Worm (Caenorhabditis elegans) whole organism, young adult: ENCODE data around the gene Y17G7B.12.

Experiments
- B0336.3 ChIP-seq: fragments of 200-800 bp; sonication (Bioruptor generic); IDR thresholded peaks from 2 replicates; pipeline ENCODE4 v1.3.6; 2022; ENCODE audit warnings: missing genetic modification characterization, missing compliant biosample characterization
- C06A6.2 ChIP-seq: fragments of 200-800 bp; sonication (Bioruptor generic); conservative IDR thresholded peaks from 2 replicates; pipeline ENCODE4 v1.3.6; 2022; ENCODE audit warnings: missing genetic modification characterization, missing compliant biosample characterization
- D2030.7 ChIP-seq: fragments of 200-800 bp; sonication (Bioruptor generic); IDR thresholded peaks from 2 replicates; pipeline ENCODE4 v1.3.6; 2022; ENCODE audit warnings: missing genetic modification reagents, missing genetic modification characterization, missing compliant biosample characterization
- F10E7.11 ChIP-seq: sonication (generic microtip); optimal IDR thresholded peaks from 2 replicates; lab custom pipeline; 2017; ENCODE audit warnings: mild to moderate bottlenecking, missing genetic modification characterization, moderate library complexity, missing compliant biosample characterization
- F37B4.10 ChIP-seq: fragments of 200-800 bp; sonication (Bioruptor generic); IDR thresholded peaks from 2 replicates; pipeline ENCODE4 v1.3.6; 2022; ENCODE audit warnings: missing genetic modification characterization, missing compliant biosample characterization
- F49E8.2 ChIP-seq: sonication (generic microtip); optimal IDR thresholded peaks from 3 replicates; lab custom pipeline; 2017; ENCODE audit warnings: missing genetic modification characterization, mild to moderate bottlenecking, missing compliant biosample characterization, antibody characterized with exemption, moderate library complexity; ENCODE audit not compliant: insufficient read depth
- Y53G8AR.9 ChIP-seq: fragments of 200-800 bp; sonication (Bioruptor generic); conservative IDR thresholded peaks from 2 replicates; pipeline ENCODE4 v1.3.6; 2022; ENCODE audit warnings: missing genetic modification reagents, missing genetic modification characterization, missing compliant biosample characterization
- Y56A3A.18 ChIP-seq: fragments of 200-800 bp; sonication (Bioruptor generic); IDR thresholded peaks from 2 replicates; pipeline ENCODE4 v1.3.6; 2022; ENCODE audit warnings: missing genetic modification reagents, missing genetic modification characterization, missing compliant biosample characterization
- Y79H2A.3 ChIP-seq: fragments of 200-800 bp; sonication (Bioruptor generic); conservative IDR thresholded peaks from 2 replicates; pipeline ENCODE4 v1.3.6; 2022; ENCODE audit warnings: missing genetic modification reagents, missing genetic modification characterization, missing compliant biosample characterization
- ZK185.1 ChIP-seq: sonication (generic microtip); optimal IDR thresholded peaks from 2 replicates; lab custom pipeline; 2016; ENCODE audit warnings: mild to moderate bottlenecking, missing genetic modification characterization, missing compliant biosample characterization; ENCODE audit not compliant: poor library complexity, severe bottlenecking
- ama-1 ChIP-seq, 3 experiments: fragments of 150-350 bp in 1 of 3; sonication (generic microtip) in 2 of 3; optimal IDR thresholded peaks; 2 replicates each; lab custom pipeline; 2014 to 2018; ENCODE audit warnings: missing biosample characterization in 2 of 3, missing genetic modification characterization in 2 of 3, missing genetic modification reagents in 2 of 3
- athp-1 ChIP-seq: sonication (generic microtip); optimal IDR thresholded peaks from 2 replicates; lab custom pipeline; 2017; ENCODE audit warnings: mild to moderate bottlenecking, missing genetic modification characterization, missing compliant biosample characterization
- attf-3 ChIP-seq: fragments of 200-800 bp; sonication (Bioruptor generic); conservative IDR thresholded peaks from 2 replicates; pipeline ENCODE4 v1.3.6; 2022; ENCODE audit warnings: missing genetic modification reagents, missing genetic modification characterization, missing compliant biosample characterization
- attf-6 ChIP-seq: fragments of 200-800 bp; sonication (Bioruptor generic); IDR thresholded peaks from 2 replicates; pipeline ENCODE4 v1.3.6; 2022; ENCODE audit warnings: missing genetic modification reagents, missing genetic modification characterization, missing compliant biosample characterization
- bed-1 ChIP-seq: fragments of 200-800 bp; sonication (Bioruptor generic); IDR thresholded peaks from 2 replicates; pipeline ENCODE4 v1.3.6; 2022; ENCODE audit warnings: missing genetic modification reagents, missing genetic modification characterization, missing compliant biosample characterization
- bed-2 ChIP-seq: fragments of 200-800 bp; sonication (Bioruptor generic); IDR thresholded peaks from 2 replicates; pipeline ENCODE4 v1.3.6; 2022; ENCODE audit warnings: missing genetic modification reagents, missing genetic modification characterization, missing compliant biosample characterization
- cebp-1 ChIP-seq, 2 experiments: fragments of 200-800 bp in 1 of 2; sonication (Bioruptor generic) in 1 of 2; sonication (generic microtip) in 1 of 2; IDR thresholded peaks in 1 of 2; optimal IDR thresholded peaks in 1 of 2; 2 replicates each; pipeline versions ENCODE4 v1.3.6 to Lab custom; 2017 to 2022; ENCODE audit warnings: missing compliant biosample characterization in 2 of 2, missing genetic modification characterization in 2 of 2, mild to moderate bottlenecking in 1 of 2, missing genetic modification reagents in 1 of 2, moderate library complexity in 1 of 2
- ceh-100 ChIP-seq: fragments of 200-800 bp; sonication (Bioruptor generic); IDR thresholded peaks from 2 replicates; pipeline ENCODE4 v1.3.6; 2022; ENCODE audit warnings: missing genetic modification reagents, missing genetic modification characterization, missing compliant biosample characterization
- ceh-40 ChIP-seq: fragments of 200-800 bp; sonication (Bioruptor generic); IDR thresholded peaks from 2 replicates; pipeline ENCODE4 v1.3.6; 2022; ENCODE audit warnings: missing genetic modification characterization, missing compliant biosample characterization
- chd-7 ChIP-seq: sonication (generic microtip); optimal IDR thresholded peaks from 2 replicates; lab custom pipeline; 2016; ENCODE audit warnings: mild to moderate bottlenecking, missing genetic modification characterization, moderate library complexity, missing compliant biosample characterization
- ekl-4 ChIP-seq: fragments of 200-800 bp; sonication (Bioruptor generic); IDR thresholded peaks from 2 replicates; pipeline ENCODE4 v1.3.6; 2022; ENCODE audit warnings: missing genetic modification reagents, missing genetic modification characterization, missing compliant biosample characterization
- ets-4 ChIP-seq: fragments of 200-800 bp; sonication (Bioruptor generic); optimal IDR thresholded peaks from 2 replicates; lab custom pipeline; 2018; ENCODE audit warnings: mild to moderate bottlenecking, missing genetic modification characterization, missing compliant biosample characterization
- hlh-12 ChIP-seq: sonication (generic microtip); optimal IDR thresholded peaks from 2 replicates; lab custom pipeline; 2016; ENCODE audit warnings: missing genetic modification characterization, missing compliant biosample characterization
- hsf-1 ChIP-seq: fragments of 200-800 bp; sonication (Bioruptor generic); IDR thresholded peaks from 2 replicates; pipeline ENCODE4 v1.3.6; 2022; ENCODE audit warnings: missing genetic modification reagents, missing genetic modification characterization, missing compliant biosample characterization
- let-526 ChIP-seq: fragments of 200-800 bp; sonication (Bioruptor generic); IDR thresholded peaks from 2 replicates; pipeline ENCODE4 v1.3.6; 2022; ENCODE audit warnings: missing genetic modification reagents, missing genetic modification characterization, missing compliant biosample characterization
- let-607 ChIP-seq, 2 experiments: fragments of 200-800 bp in 1 of 2; sonication (Bioruptor generic) in 1 of 2; sonication (generic microtip) in 1 of 2; optimal IDR thresholded peaks; 2 replicates each; lab custom pipeline; 2016 to 2018; ENCODE audit warnings: mild to moderate bottlenecking in 2 of 2, missing compliant biosample characterization in 2 of 2, missing genetic modification characterization in 2 of 2, moderate library complexity in 2 of 2, missing genotype in 1 of 2
- lin-35 ChIP-seq, 3 experiments: fragments of 150-350 bp in 2 of 3; sonication (generic microtip) in 1 of 3; optimal IDR thresholded peaks; 2 replicates each; lab custom pipeline; 2014 to 2018; ENCODE audit warnings: missing biosample characterization in 3 of 3, missing genetic modification characterization in 3 of 3, missing genetic modification reagents in 3 of 3
- lsl-1 ChIP-seq: fragments of 200-800 bp; sonication (Bioruptor generic); optimal IDR thresholded peaks from 2 replicates; lab custom pipeline; 2018; ENCODE audit warnings: mild to moderate bottlenecking, missing genetic modification characterization, moderate library complexity, missing compliant biosample characterization
- lsy-27 ChIP-seq: sonication (generic microtip); optimal IDR thresholded peaks from 2 replicates; lab custom pipeline; 2017; ENCODE audit warnings: missing genetic modification characterization, mild to moderate bottlenecking, missing compliant biosample characterization, antibody characterized with exemption, missing genotype, borderline replicate concordance; ENCODE audit not compliant: insufficient read depth
- madf-8 ChIP-seq: fragments of 200-800 bp; sonication (Bioruptor generic); conservative IDR thresholded peaks from 2 replicates; pipeline ENCODE4 v1.3.6; 2022; ENCODE audit warnings: missing genetic modification reagents, missing genetic modification characterization, missing compliant biosample characterization
- nfya-2 ChIP-seq: fragments of 200-800 bp; sonication (Bioruptor generic); IDR thresholded peaks from 2 replicates; pipeline ENCODE4 v1.3.6; 2022; ENCODE audit warnings: missing genetic modification reagents, missing genetic modification characterization, missing compliant biosample characterization
- nhr-120 ChIP-seq: fragments of 200-800 bp; sonication (Bioruptor generic); IDR thresholded peaks from 2 replicates; pipeline ENCODE4 v1.3.6; 2022; ENCODE audit warnings: missing genetic modification characterization, missing compliant biosample characterization
- nhr-27 ChIP-seq: fragments of 200-800 bp; sonication (Bioruptor generic); optimal IDR thresholded peaks from 2 replicates; lab custom pipeline; 2018; ENCODE audit warnings: mild to moderate bottlenecking, missing genetic modification characterization, moderate library complexity, missing compliant biosample characterization
- pbrm-1 ChIP-seq: fragments of 200-800 bp; sonication (Bioruptor generic); IDR thresholded peaks from 2 replicates; pipeline ENCODE4 v1.3.6; 2022; ENCODE audit warnings: missing genetic modification reagents, missing genetic modification characterization, missing compliant biosample characterization
- snpc-1.3 ChIP-seq: sonication (generic microtip); optimal IDR thresholded peaks from 2 replicates; lab custom pipeline; 2017; ENCODE audit warnings: missing genetic modification characterization, mild to moderate bottlenecking, missing compliant biosample characterization, antibody characterized with exemption, moderate library complexity, missing genotype, missing genetic modification reagents; ENCODE audit not compliant: insufficient read depth
- tbp1 ChIP-seq: fragments of 200-800 bp; sonication (Bioruptor generic); optimal IDR thresholded peaks from 2 replicates; lab custom pipeline; 2018; ENCODE audit warnings: mild to moderate bottlenecking, missing genetic modification characterization, missing compliant biosample characterization
- tbx-9 ChIP-seq: sonication (generic microtip); optimal IDR thresholded peaks from 2 replicates; lab custom pipeline; 2016; ENCODE audit warnings: borderline replicate concordance, missing genetic modification characterization, inconsistent platforms, missing compliant biosample characterization
- unc-130 ChIP-seq: sonication (generic microtip); optimal IDR thresholded peaks from 2 replicates; lab custom pipeline; 2016; ENCODE audit warnings: missing genetic modification reagents, missing genetic modification characterization, missing compliant biosample characterization
- unc-62 ChIP-seq: fragments of 150-350 bp; optimal IDR thresholded peaks from 2 replicates; lab custom pipeline; 2014; ENCODE audit warnings: missing biosample characterization, missing genetic modification reagents, missing genetic modification characterization
- zfh-2 ChIP-seq: fragments of 200-800 bp; sonication (Bioruptor generic); conservative IDR thresholded peaks from 2 replicates; pipeline ENCODE4 v1.3.6; 2022; ENCODE audit warnings: missing genetic modification reagents, missing genetic modification characterization, missing compliant biosample characterization
- ztf-25 ChIP-seq: fragments of 200-800 bp; sonication (Bioruptor generic); IDR thresholded peaks from 2 replicates; pipeline ENCODE4 v1.3.6; 2022; ENCODE audit warnings: missing genetic modification reagents, missing genetic modification characterization, missing compliant biosample characterization
- ztf-26 ChIP-seq: sonication (generic microtip); optimal IDR thresholded peaks from 2 replicates; lab custom pipeline; 2017; ENCODE audit warnings: missing genetic modification characterization, missing compliant biosample characterization
- ztf-28 ChIP-seq: fragments of 200-800 bp; sonication (Bioruptor generic); IDR thresholded peaks from 2 replicates; pipeline ENCODE4 v1.3.6; 2022; ENCODE audit warnings: missing genetic modification reagents, missing genetic modification characterization, missing compliant biosample characterization

Gene Y17G7B.12

ce11 chrII:12054150-12054549 lies 30.5 kb downstream of the Y17G7B.12 start:
- TF ChIP-seq ceh-100 (GFP tag; lab: Robert Waterston, UW) = no peak
- TF ChIP-seq ama-1 (optimal IDR thresholded peaks at IDR 0.05; lab: Kevin White, UChicago) = peak; percentile 53
- no peak for TF ChIP-seq ama-1 (GFP tag; optimal IDR thresholded peaks at IDR 0.05; lab: Kevin White, UChicago)
- TF ChIP-seq Y79H2A.3 (GFP tag; lab: Robert Waterston, UW) = 0 out of 2 replicates have a peak, but pooled peaks have one; percentile 34
- TF ChIP-seq hlh-12 (tag; lab: Kevin White, UChicago) = no peak
- TF ChIP-seq bed-2 = no peak
- TF ChIP-seq snpc-1.3 (tag; lab: Kevin White, UChicago) = no peak
- 0 out of 2 replicates have a peak, but pooled peaks have one; percentile 22 for TF ChIP-seq pbrm-1

ce11 chrII:12054558-12054957 lies 30.9 kb downstream of the Y17G7B.12 start:
- no peak for TF ChIP-seq D2030.7 (GFP tag; lab: Robert Waterston, UW)
- TF ChIP-seq let-526 (GFP tag; lab: Robert Waterston, UW) = 0 out of 2 replicates have a peak, but pooled peaks have one; percentile 5
- TF ChIP-seq ets-4 = no peak
- no peak for TF ChIP-seq F37B4.10
- TF ChIP-seq lsy-27 = no peak
- TF ChIP-seq madf-8 (GFP tag; lab: Robert Waterston, UW) = no peak
- TF ChIP-seq cebp-1 (GFP tag; IDR thresholded peaks at IDR 0.05; lab: Robert Waterston, UW) = no peak
- TF ChIP-seq cebp-1 (tag; optimal IDR thresholded peaks at IDR 0.05; lab: Kevin White, UChicago) = peak; percentile 14
- 0 out of 2 replicates have a peak, but pooled peaks have one; percentile 13 for TF ChIP-seq zfh-2 (GFP tag; lab: Robert Waterston, UW)
- no peak for TF ChIP-seq lsl-1 (GFP tag; lab: Kevin White, UChicago)
- no peak for TF ChIP-seq F10E7.11 (tag; lab: Kevin White, UChicago)
- TF ChIP-seq ztf-25 (GFP tag; lab: Robert Waterston, UW) = 0 out of 2 replicates have a peak, but pooled peaks have one; percentile 20
- no peak for TF ChIP-seq unc-130
- peak; percentile 65 for TF ChIP-seq ztf-26 (tag; lab: Kevin White, UChicago)
- no peak for TF ChIP-seq F49E8.2 (tag; lab: Kevin White, UChicago)
- TF ChIP-seq chd-7 (tag; lab: Kevin White, UChicago) = peak; percentile 36
- TF ChIP-seq Y53G8AR.9 (GFP tag; lab: Robert Waterston, UW) = 0 out of 2 replicates have a peak, but pooled peaks have one; percentile 8
- TF ChIP-seq hsf-1 = 0 out of 2 replicates have a peak, but pooled peaks have one; percentile 15
- no peak for TF ChIP-seq let-607 (tag; optimal IDR thresholded peaks at IDR 0.05; lab: Kevin White, UChicago)
- TF ChIP-seq B0336.3 (GFP tag; lab: Robert Waterston, UW) = peak; percentile 53; the same call in 1 of the 2 replicates
- no peak for TF ChIP-seq tbx-9 (tag; lab: Kevin White, UChicago)
- TF ChIP-seq athp-1 (tag; lab: Kevin White, UChicago) = no peak
- no peak for TF ChIP-seq nfya-2
- TF ChIP-seq C06A6.2 (GFP tag; lab: Robert Waterston, UW) = no peak
- no peak for TF ChIP-seq bed-1 (GFP tag; lab: Robert Waterston, UW)
- TF ChIP-seq, all 124 proteins: peak for 9

- TF ChIP-seq ZK185.1 (tag; lab: Kevin White, UChicago) (no peak), nhr-27 (tag; lab: Kevin White, UChicago) (no peak), attf-6 (GFP tag; lab: Robert Waterston, UW) (no peak), ekl-4 (no peak), nhr-120 (GFP tag; lab: Robert Waterston, UW) (no peak), ceh-40 (no peak), attf-3 (GFP tag; lab: Robert Waterston, UW) (no peak), lin-35 (GFP tag; optimal IDR thresholded peaks at IDR 0.05; lab: Kevin White, UChicago) (no peak), bed-1 (GFP tag; lab: Robert Waterston, UW) (0 out of 2 replicates have a peak, but pooled peaks have one; percentile 36), ztf-28 (GFP tag; lab: Robert Waterston, UW) (no peak), tbp1 (GFP tag; lab: Kevin White, UChicago) (no peak), unc-62 (GFP tag; lab: Kevin White, UChicago) (no peak), B0336.3 (GFP tag; lab: Robert Waterston, UW) (peak; percentile 46; the same call in 1 of the 2 replicates), Y56A3A.18 (no peak)
Measured at ce11 chrII:12055408-12056140, 31.9 kb downstream of the Y17G7B.12 start.
